Worm (Caenorhabditis elegans) whole organism, dauer: ENCODE data around the gene F32D8.14.

Source experiments
- unc-62 ChIP-seq: sonication (generic microtip); optimal IDR thresholded peaks from 2 replicates; lab custom pipeline; 2017; ENCODE audit warnings: missing biosample characterization, missing genetic modification reagents, missing genetic modification characterization

Gene F32D8.14

DNA sequence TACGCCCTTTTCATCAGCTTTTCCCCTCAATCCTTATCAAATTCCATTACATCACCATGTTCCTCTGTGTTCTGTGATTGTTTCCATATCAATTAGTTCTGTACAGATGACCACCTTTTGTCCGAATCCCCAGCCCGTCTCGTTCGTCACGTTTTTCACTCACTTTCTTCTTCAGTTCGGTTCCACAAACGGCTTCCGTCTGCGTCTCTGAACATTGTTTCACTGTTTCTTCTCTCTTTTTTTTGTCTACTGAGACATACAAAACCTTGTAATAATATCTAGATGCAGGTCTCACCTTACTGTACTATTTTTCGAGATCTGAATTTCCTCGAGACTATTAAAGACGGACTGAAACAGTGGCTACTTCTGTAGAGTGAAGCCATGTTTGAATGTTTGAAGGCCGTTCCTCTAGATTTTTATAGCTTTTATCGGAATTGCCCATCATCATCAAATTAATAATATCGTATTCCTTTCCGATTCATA lies 8.1 kb downstream of the F32D8.14 start, which contains the start of gene F32D8.3:
Gene F32D8.3, plus strand, starts transcription at position 433 of the 483 bp plus-strand sequence.
- no peak for TF ChIP-seq unc-62

- TF ChIP-seq unc-62: no peak
Observed at ce11 chrV:10883478-10883877, 11.1 kb downstream of the F32D8.14 start, which contains the start of gene F32D8.2. TSS of gene F32D8.2 (plus strand) at chrV:10883778.

DNA sequence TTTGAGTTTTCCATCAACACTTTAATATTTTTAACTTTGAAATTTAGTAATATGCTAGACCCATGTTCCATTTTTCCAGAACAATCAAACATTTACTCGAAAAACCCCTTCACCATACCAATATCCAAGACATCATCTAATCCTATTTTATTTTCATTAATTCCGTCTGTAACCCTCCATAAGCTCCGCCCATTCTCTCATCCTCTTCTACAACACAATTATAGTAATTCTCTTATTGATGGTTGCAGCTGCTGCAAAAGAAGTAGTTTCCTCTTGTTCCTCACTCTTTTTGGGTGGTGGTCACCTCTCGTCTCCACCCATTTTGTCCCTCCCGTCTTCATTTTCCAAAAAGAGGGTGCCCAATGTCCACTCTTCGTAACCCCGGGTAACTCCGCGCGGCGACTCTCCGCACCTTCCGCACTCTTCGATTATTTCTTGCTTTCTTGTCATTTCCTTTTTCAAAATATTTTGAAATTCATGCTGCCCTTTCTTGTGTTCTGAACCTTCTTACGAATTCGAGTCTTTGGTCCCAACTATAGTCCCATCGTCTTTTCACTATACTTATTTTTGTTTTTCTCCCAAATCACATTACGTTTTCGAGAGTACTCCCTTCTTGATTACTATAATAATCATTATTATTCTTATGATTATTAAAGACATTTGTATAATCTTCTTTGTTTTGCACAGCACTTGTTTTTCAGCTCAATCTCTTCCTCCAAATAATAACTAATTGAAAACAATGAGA lies 14.3 kb downstream of the F32D8.14 start, which contains the start of gene F32D8.1:
Gene F32D8.1, plus strand, starts transcription at position 695 of the 745 bp plus-strand sequence.
- no peak for TF ChIP-seq unc-62

DNA sequence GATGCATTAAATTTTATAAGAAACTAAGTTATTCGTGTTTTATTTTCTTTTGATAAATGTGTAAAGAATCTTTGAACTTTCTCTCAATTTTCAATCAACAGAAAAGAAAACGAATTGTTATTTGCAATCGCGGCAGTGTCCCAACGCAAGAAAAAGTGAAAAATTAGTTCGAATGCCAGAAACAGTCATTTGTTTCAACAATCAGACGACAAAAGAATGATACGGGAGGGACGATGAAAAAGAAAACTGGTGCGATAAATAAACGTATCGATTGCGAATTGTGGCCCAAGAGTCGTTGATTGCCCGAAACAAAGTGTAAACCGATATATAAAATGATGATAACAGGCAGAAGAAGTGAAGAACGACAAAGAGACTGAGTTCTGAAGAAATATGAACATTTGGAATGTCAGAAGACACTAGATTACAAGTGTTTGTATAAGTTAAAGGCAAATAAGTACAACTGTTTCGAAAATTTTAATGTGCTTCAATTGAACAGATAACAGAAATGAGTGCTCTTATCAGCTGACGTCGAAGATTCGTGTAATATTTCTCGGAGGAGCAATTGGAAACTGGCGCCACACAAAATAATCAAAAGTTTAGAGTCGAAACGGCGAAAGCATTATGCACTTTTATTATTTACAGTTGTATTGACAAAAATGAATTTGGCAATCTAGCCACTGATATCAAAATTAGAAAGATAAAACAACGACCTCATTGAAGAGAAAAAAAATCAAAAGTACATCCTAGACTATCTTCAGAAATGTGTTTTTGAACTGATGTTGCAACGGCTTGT lies 16.6 kb downstream of the F32D8.14 start:
- TF ChIP-seq unc-62: no peak

DNA sequence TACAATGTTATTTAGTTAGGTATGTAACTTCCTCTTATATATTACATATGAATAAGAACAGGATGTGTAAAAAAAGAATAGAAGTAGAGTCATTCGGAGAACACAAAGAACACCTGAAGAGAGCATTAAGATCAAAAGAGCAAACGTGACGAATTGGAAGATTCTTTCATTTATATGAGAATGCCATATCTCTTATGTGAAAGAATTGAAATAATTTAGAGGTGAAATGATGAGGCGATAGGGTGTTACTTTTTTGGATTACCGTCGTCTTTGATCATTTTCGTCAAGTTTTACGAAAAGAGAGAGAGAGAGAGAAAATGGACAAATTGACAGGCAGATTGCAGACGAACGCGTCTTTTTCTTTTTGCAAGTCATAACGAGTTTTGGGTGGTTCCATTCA lies 18.1 kb downstream of the F32D8.14 start:
- no peak for TF ChIP-seq unc-62

DNA sequence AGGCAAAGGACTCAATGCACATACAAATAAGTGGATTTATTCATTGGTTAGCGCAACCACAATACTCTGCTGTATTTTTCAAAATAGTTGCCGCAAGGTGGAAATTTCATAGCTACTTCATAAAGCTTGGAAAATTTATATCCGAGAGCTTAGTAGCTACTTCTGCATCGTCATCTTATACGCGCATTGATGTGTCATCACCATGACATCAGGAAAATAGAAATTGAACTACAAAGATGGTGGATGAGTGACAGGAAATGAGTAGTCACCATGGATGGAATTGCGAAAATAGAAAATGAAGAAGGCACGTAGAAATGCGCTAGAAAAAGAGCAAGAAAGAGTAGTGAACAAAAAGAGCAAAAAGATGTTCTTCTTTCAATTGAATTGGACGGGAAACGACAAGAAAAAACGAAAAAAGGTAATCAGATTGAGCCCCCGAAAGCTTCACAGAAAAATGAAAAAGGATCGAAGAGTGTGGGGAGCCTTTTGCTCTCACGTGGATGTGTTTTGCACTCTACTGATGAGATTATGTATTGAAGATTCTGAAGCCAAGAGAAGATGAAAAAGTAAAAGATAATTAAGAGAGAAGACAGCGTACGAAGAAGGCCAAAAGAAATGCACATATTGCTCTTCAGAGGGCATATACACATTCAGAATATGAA lies 19.5 kb downstream of the F32D8.14 start:
- TF ChIP-seq unc-62: no peak

ce11 chrV:10873190-10873589 lies 21.4 kb downstream of the F32D8.14 start:
- TF ChIP-seq unc-62: no peak

DNA sequence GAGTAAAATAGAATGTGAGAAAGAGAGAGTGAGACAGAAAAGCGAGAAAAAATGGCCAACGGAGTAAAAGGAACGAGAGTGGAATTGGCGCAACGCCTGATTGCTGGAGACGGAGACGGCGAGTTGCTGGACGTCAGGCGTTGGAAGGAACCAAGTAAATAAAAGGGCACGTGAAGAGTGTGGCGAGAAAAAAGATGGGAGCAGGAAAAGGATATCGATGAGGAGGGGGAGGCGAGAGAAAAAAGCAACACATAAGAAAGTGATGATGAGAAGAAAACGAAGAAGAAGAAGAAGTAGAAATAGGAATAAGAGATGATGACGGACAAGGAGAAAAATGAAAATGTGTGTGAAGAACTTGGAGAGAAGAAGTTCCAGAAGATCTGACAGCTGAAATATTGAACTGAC lies 23.1 kb downstream of the F32D8.14 start:
- TF ChIP-seq unc-62: no peak

DNA sequence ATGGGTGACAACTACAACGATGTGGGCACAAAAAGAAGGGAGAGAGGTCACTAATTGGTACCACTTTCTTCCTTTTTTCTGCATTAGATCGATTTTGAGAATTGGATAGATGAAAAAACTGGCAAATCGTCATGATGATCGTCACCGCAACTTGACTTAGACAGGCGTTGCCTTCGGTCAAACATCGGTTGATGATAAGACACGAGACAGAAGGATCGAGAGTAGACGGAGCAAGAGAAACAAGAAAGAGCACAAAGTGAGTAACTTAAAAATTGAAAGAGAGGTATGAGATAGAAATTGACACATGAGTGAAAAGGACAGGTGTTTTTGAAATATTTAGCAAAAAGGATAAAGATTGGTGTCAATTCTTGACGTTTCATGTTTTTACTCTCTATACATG lies 24.5 kb downstream of the F32D8.14 start:
- TF ChIP-seq unc-62: no peak

DNA sequence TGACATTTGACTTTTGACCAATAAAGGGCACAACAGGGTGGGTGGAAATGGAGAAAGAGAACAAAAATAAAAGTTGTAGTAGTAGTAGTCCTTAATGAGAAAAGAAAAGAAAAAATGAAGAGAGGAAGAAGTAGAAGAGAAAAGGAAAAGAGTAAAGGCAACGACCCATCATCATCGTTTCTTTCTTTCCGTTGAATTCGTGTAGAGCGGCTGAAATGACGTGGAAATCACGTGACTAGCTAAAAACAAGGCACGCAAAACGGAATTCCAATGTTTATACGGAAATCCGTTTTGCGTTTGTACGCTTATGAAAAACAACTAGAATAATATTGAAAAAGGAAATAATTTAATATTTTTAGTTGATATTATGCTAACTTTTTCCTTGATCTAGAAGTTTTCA lies 27.0 kb downstream of the F32D8.14 start:
- no peak for TF ChIP-seq unc-62

ce11 chrV:10865599-10865998 lies 29.0 kb downstream of the F32D8.14 start, which contains the start of gene saeg-1:
TSS of gene saeg-1 (minus strand) at chrV:10865699.
- TF ChIP-seq unc-62: no peak

ce11 chrV:10862457-10863097 lies 32.0 kb downstream of the F32D8.14 start:
- TF ChIP-seq unc-62: no peak

DNA sequence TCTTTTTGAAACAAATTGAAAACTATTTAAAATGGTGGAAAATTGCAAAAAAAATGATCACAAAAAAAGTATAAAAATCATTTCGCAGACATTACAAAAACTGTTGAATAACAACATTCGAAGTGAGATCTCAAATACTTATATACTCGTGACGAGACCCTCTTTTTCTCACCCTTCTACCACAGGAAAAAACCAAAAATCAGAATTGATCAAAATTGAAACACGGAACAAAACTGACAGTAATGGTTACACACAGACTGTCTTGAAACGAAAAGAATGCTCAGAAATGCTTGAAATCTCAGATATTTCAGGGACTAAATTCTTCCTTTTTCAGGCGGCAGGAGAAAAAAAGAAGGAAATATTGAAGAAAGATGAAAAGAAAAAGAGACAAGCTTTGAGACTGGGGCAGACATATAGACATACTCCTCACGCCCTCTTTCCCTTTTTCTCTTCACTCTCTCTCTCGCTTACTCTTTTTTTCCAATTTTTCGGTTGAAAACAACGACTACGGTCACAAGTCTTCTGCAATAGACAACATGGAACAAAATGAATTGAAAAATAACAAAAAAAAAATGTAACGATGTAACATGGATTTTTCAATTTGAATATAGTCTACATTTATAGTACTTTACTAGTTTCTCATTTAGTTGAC lies 32.9 kb downstream of the F32D8.14 start:
- TF ChIP-seq unc-62: no peak

DNA sequence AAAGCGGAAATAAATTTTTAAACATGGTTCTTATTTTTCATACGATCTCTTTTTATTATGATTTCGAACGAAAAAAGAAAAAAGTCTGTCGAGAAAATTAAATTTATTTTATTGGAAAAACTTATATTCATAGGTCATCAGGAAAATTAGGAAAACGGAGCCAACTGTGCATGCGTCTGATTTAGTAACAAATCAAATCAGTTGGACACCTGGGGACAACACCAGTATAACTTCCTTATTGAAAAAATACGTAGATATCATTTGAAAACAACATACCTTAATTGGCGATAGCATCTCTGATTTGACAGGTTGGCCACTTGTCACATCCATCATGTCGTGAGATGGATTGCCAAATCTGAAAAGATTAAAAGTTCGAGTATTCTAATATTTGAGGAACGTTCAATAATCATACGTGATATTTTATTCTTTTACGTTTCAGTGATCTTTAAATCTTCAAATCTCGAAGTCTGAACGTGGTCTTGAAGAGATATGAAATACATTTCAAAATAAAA lies 34.0 kb downstream of the F32D8.14 start:
- TF ChIP-seq unc-62: no peak

DNA sequence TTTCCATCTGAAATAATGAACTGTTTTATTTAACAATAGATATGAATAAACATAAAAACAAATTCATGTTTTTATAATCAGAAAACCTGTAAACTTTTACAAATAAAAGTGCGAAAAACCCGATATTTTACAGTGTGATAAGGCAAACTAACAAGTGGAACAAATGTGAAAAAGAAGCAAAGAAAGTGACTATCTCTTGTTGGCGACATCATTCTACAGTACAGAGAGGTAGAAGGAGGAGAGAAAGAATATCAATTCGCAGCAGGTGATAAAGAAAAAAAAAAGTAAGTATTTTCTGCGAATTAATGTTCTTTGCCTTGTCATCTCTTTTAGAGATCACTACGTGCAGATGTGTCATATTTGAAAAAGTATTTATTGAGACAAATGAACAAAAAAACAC lies 34.8 kb downstream of the F32D8.14 start:
- TF ChIP-seq unc-62: no peak
